Worm (Caenorhabditis elegans) whole organism, young adult: ENCODE results near the gene rsp-1.

Experiments used
- F52B5.7 ChIP-seq: sonication (generic microtip); optimal IDR thresholded peaks from 2 replicates; lab custom pipeline; 2016; ENCODE audit warnings: mild to moderate bottlenecking, missing genetic modification characterization, missing compliant biosample characterization
- ama-1 ChIP-seq, 3 experiments: fragments of 150-350 bp in 1 of 3; sonication (generic microtip) in 2 of 3; optimal IDR thresholded peaks; 2 replicates each; lab custom pipeline; 2014 to 2018; ENCODE audit warnings: missing biosample characterization in 2 of 3, missing genetic modification characterization in 2 of 3, missing genetic modification reagents in 2 of 3
- bed-1 ChIP-seq: fragments of 200-800 bp; sonication (Bioruptor generic); IDR thresholded peaks from 2 replicates; pipeline ENCODE4 v1.3.6; 2022; ENCODE audit warnings: missing genetic modification reagents, missing genetic modification characterization, missing compliant biosample characterization
- dpl-1 ChIP-seq: fragments of 150-350 bp; optimal IDR thresholded peaks from 2 replicates; lab custom pipeline; 2014; ENCODE audit warnings: missing biosample characterization, missing genetic modification reagents, missing genetic modification characterization

- TF ChIP-seq dpl-1 (GFP tag; lab: Kevin White, UChicago) (no peak), ama-1 (optimal IDR thresholded peaks at IDR 0.05; lab: Kevin White, UChicago) (no peak), ama-1 (GFP tag; optimal IDR thresholded peaks at IDR 0.05; lab: Kevin White, UChicago) (no peak), F52B5.7 (tag; lab: Kevin White, UChicago) (no peak), bed-1 (GFP tag; lab: Robert Waterston, UW) (no peak)
These were observed 2.6 kb downstream of the rsp-1 start for ce11 chrII:11455715-11456114.
